Worm (Caenorhabditis elegans) whole organism, L1 larva: ENCODE results near the gene T21B4.3.
A peak's percentile ranks its signal among the peaks of the same experiment; 100 is the strongest.

Experiments used
- C04F5.9 ChIP-seq: sonication (generic microtip); optimal IDR thresholded peaks from 2 replicates; lab custom pipeline; 2016; ENCODE audit warnings: missing genetic modification characterization, missing compliant biosample characterization
- C16A3.4 ChIP-seq: fragments of 150-350 bp; optimal IDR thresholded peaks from 2 replicates; lab custom pipeline; 2014; ENCODE audit warnings: missing biosample characterization, missing genetic modification characterization
- C34B4.2 ChIP-seq: sonication (generic microtip); optimal IDR thresholded peaks from 2 replicates; lab custom pipeline; 2017; ENCODE audit warnings: mild to moderate bottlenecking, missing genetic modification characterization, missing compliant biosample characterization
- F16B12.6 ChIP-seq: fragments of 150-350 bp; optimal IDR thresholded peaks from 2 replicates; lab custom pipeline; 2014; ENCODE audit warnings: missing biosample characterization, missing genetic modification characterization
- alr-1 ChIP-seq: fragments of 200-800 bp; sonication (Bioruptor generic); optimal IDR thresholded peaks from 2 replicates; lab custom pipeline; 2018; ENCODE audit warnings: borderline replicate concordance, mild to moderate bottlenecking, missing genetic modification characterization, missing compliant biosample characterization
- ceh-63 ChIP-seq: fragments of 200-800 bp; sonication (Bioruptor generic); optimal IDR thresholded peaks from 2 replicates; lab custom pipeline; 2018; ENCODE audit warnings: mild to moderate bottlenecking, missing genetic modification characterization, missing compliant biosample characterization
- ceh-88 ChIP-seq: fragments of 200-800 bp; sonication (Bioruptor generic); IDR thresholded peaks from 2 replicates; pipeline ENCODE4 v1.3.6; 2022; ENCODE audit warnings: missing genetic modification characterization, missing compliant biosample characterization
- ceh-90 ChIP-seq: sonication (generic microtip); optimal IDR thresholded peaks from 2 replicates; lab custom pipeline; 2016; ENCODE audit warnings: missing genetic modification characterization, missing compliant biosample characterization
- ces-1 ChIP-seq: fragments of 150-350 bp; optimal IDR thresholded peaks from 2 replicates; lab custom pipeline; 2014; ENCODE audit warnings: missing biosample characterization, missing genetic modification reagents, missing genetic modification characterization
- dpl-1 ChIP-seq, 3 experiments: fragments of 150-350 bp in 2 of 3; sonication (generic microtip) in 1 of 3; optimal IDR thresholded peaks; 2 replicates each; lab custom pipeline; 2014 to 2017; ENCODE audit warnings: missing biosample characterization in 3 of 3, missing genetic modification characterization in 3 of 3, missing genetic modification reagents in 3 of 3
- dsc-1 ChIP-seq: sonication (generic microtip); optimal IDR thresholded peaks from 2 replicates; lab custom pipeline; 2016; ENCODE audit warnings: mild to moderate bottlenecking, missing genetic modification characterization, missing compliant biosample characterization
- efl-1 ChIP-seq, 4 experiments: fragments of 150-350 bp; optimal IDR thresholded peaks in 3 of 4; peaks in 1 of 4; 1 replicate in 1 of 4; 2 replicates in 3 of 4; lab custom pipeline; 2014; ENCODE audit warnings: missing biosample characterization in 2 of 4, missing genetic modification characterization in 2 of 4, missing genetic modification reagents in 2 of 4
- efl-3 ChIP-seq: fragments of 200-800 bp; sonication (Bioruptor generic); optimal IDR thresholded peaks from 2 replicates; lab custom pipeline; 2018; ENCODE audit warnings: mild to moderate bottlenecking, missing genetic modification characterization, missing compliant biosample characterization
- egl-13 ChIP-seq: sonication (generic microtip); optimal IDR thresholded peaks from 2 replicates; lab custom pipeline; 2016; ENCODE audit warnings: missing genotype, missing genetic modification reagents, missing genetic modification characterization, missing compliant biosample characterization
- elt-3 ChIP-seq, 6 experiments: fragments of 150-350 bp in 1 of 6; sonication (generic microtip); optimal IDR thresholded peaks; 2 replicates each; lab custom pipeline; 2017 to 2018; ENCODE audit warnings: missing biosample characterization in 6 of 6, missing genetic modification characterization in 6 of 6, inconsistent platforms in 1 of 6
- ets-5 ChIP-seq: fragments of 200-800 bp; sonication (Bioruptor generic); IDR thresholded peaks from 2 replicates; pipeline ENCODE4 v1.3.6; 2022; ENCODE audit warnings: missing genetic modification characterization, missing compliant biosample characterization
- fkh-10 ChIP-seq: sonication (generic microtip); optimal IDR thresholded peaks from 2 replicates; lab custom pipeline; 2017; ENCODE audit warnings: missing biosample characterization, missing genetic modification reagents, missing genetic modification characterization
- fkh-4 ChIP-seq: sonication (generic microtip); optimal IDR thresholded peaks from 2 replicates; lab custom pipeline; 2016; ENCODE audit warnings: missing compliant biosample characterization, missing genetic modification characterization, borderline replicate concordance
- fkh-8 ChIP-seq: sonication (generic microtip); optimal IDR thresholded peaks from 2 replicates; lab custom pipeline; 2016; ENCODE audit warnings: mild to moderate bottlenecking, missing genetic modification characterization, missing compliant biosample characterization
- hlh-4 ChIP-seq: sonication (generic microtip); optimal IDR thresholded peaks from 2 replicates; lab custom pipeline; 2016; ENCODE audit warnings: mild to moderate bottlenecking, missing genetic modification characterization, missing compliant biosample characterization
- jun-1 ChIP-seq: fragments of 150-350 bp; optimal IDR thresholded peaks from 2 replicates; lab custom pipeline; 2014; ENCODE audit warnings: missing biosample characterization, missing genetic modification reagents, missing genetic modification characterization
- lin-13 ChIP-seq: fragments of 150-350 bp; optimal IDR thresholded peaks from 2 replicates; lab custom pipeline; 2014; ENCODE audit warnings: missing biosample characterization, missing genetic modification reagents, missing genetic modification characterization
- lin-14 ChIP-seq: fragments of 200-800 bp; sonication (Bioruptor generic); optimal IDR thresholded peaks from 2 replicates; lab custom pipeline; 2018; ENCODE audit warnings: mild to moderate bottlenecking, missing genetic modification characterization, moderate library complexity, missing compliant biosample characterization
- lin-15B ChIP-seq: fragments of 150-350 bp; sonication (generic microtip); optimal IDR thresholded peaks from 3 replicates; lab custom pipeline; 2014; ENCODE audit warnings: missing biosample characterization, missing genetic modification characterization
- lin-35 ChIP-seq, 2 experiments: fragments of 150-350 bp; optimal IDR thresholded peaks; 2 replicates each; lab custom pipeline; 2014; ENCODE audit warnings: missing biosample characterization in 2 of 2, missing genetic modification characterization in 2 of 2, missing genetic modification reagents in 2 of 2
- lir-3 ChIP-seq: sonication (generic microtip); optimal IDR thresholded peaks from 2 replicates; lab custom pipeline; 2016; ENCODE audit warnings: mild to moderate bottlenecking, missing genetic modification characterization, moderate library complexity, missing compliant biosample characterization; ENCODE audit not compliant: poor library complexity
- mdl-1 ChIP-seq, 2 experiments: fragments of 150-350 bp; optimal IDR thresholded peaks; 2 replicates each; lab custom pipeline; 2014 to 2017; ENCODE audit warnings: missing biosample characterization in 2 of 2, missing genetic modification characterization in 2 of 2, inconsistent platforms in 1 of 2
- mef-2 ChIP-seq: fragments of 150-350 bp; optimal IDR thresholded peaks from 2 replicates; lab custom pipeline; 2014; ENCODE audit warnings: missing biosample characterization, missing genetic modification characterization
- mep-1 ChIP-seq: fragments of 150-350 bp; optimal IDR thresholded peaks from 2 replicates; lab custom pipeline; 2014; ENCODE audit warnings: missing biosample characterization, missing genetic modification characterization
- nhr-20 ChIP-seq: sonication (generic microtip); optimal IDR thresholded peaks from 2 replicates; lab custom pipeline; 2016; ENCODE audit warnings: mild to moderate bottlenecking, missing genetic modification characterization, missing compliant biosample characterization
- nhr-28 ChIP-seq: fragments of 150-350 bp; optimal IDR thresholded peaks from 2 replicates; lab custom pipeline; 2014; ENCODE audit warnings: missing biosample characterization, missing genetic modification characterization
- nhr-47 ChIP-seq: sonication (generic microtip); optimal IDR thresholded peaks from 2 replicates; lab custom pipeline; 2016; ENCODE audit warnings: mild to moderate bottlenecking, missing genetic modification characterization, moderate library complexity, missing compliant biosample characterization
- nhr-71 ChIP-seq: sonication (generic microtip); optimal IDR thresholded peaks from 2 replicates; lab custom pipeline; 2016; ENCODE audit warnings: mild to moderate bottlenecking, missing genetic modification characterization, moderate library complexity, missing compliant biosample characterization
- nhr-77 ChIP-seq: fragments of 150-350 bp; optimal IDR thresholded peaks from 2 replicates; lab custom pipeline; 2014; ENCODE audit warnings: missing biosample characterization, missing genetic modification characterization
- nhr-84 ChIP-seq: sonication (generic microtip); optimal IDR thresholded peaks from 2 replicates; lab custom pipeline; 2017; ENCODE audit warnings: missing biosample characterization, missing genetic modification characterization
- pqm-1 ChIP-seq: sonication (generic microtip); optimal IDR thresholded peaks from 3 replicates; lab custom pipeline; 2017; ENCODE audit warnings: missing biosample characterization, missing genetic modification characterization
- rnt-1 ChIP-seq: sonication (generic microtip); optimal IDR thresholded peaks from 2 replicates; lab custom pipeline; 2016; ENCODE audit warnings: mild to moderate bottlenecking, missing genetic modification characterization, moderate library complexity, missing compliant biosample characterization
- skn-1 ChIP-seq: fragments of 150-350 bp; optimal IDR thresholded peaks from 2 replicates; lab custom pipeline; 2014; ENCODE audit warnings: missing biosample characterization, missing genetic modification characterization
- snu-23 ChIP-seq: sonication (generic microtip); optimal IDR thresholded peaks from 2 replicates; lab custom pipeline; 2016; ENCODE audit warnings: missing genetic modification characterization, missing compliant biosample characterization
- sox-4 ChIP-seq: sonication (generic microtip); optimal IDR thresholded peaks from 2 replicates; lab custom pipeline; 2016; ENCODE audit warnings: missing genetic modification characterization, missing compliant biosample characterization
- sup-37 ChIP-seq: fragments of 200-800 bp; sonication (Bioruptor generic); optimal IDR thresholded peaks from 2 replicates; lab custom pipeline; 2018; ENCODE audit warnings: mild to moderate bottlenecking, missing genetic modification characterization, missing compliant biosample characterization
- tlp-1 ChIP-seq: fragments of 150-350 bp; optimal IDR thresholded peaks from 2 replicates; lab custom pipeline; 2014; ENCODE audit warnings: missing biosample characterization, missing genetic modification characterization
- unc-130 ChIP-seq: fragments of 150-350 bp; optimal IDR thresholded peaks from 2 replicates; lab custom pipeline; 2017; ENCODE audit warnings: missing biosample characterization, missing genetic modification characterization, inconsistent platforms
- unc-62 ChIP-seq: fragments of 150-350 bp; optimal IDR thresholded peaks from 2 replicates; lab custom pipeline; 2014; ENCODE audit warnings: missing biosample characterization, missing genetic modification reagents, missing genetic modification characterization
- unc-86 ChIP-seq: sonication (generic microtip); optimal IDR thresholded peaks from 2 replicates; lab custom pipeline; 2016; ENCODE audit warnings: missing genetic modification characterization, missing compliant biosample characterization
- zag-1 ChIP-seq: fragments of 150-350 bp; optimal IDR thresholded peaks from 2 replicates; lab custom pipeline; 2014; ENCODE audit warnings: missing biosample characterization, missing genetic modification characterization

T21B4.3 gene

ce11 chrII:12506511-12506910 is 9.6 kb upstream of the T21B4.3 start (continued):
- TF ChIP-seq zag-1, result no peak
- TF ChIP-seq C34B4.2 (tag; lab: Kevin White, UChicago), result no peak
- no peak for TF ChIP-seq fkh-10 (GFP tag; lab: Kevin White, UChicago)
- no peak for TF ChIP-seq lin-15B (tag; lab: Kevin White, UChicago)
- TF ChIP-seq jun-1 (tag; lab: Kevin White, UChicago), result no peak
- no peak for TF ChIP-seq C04F5.9 (tag; lab: Kevin White, UChicago)
- no peak for TF ChIP-seq hlh-4 (tag; lab: Kevin White, UChicago)
- TF ChIP-seq nhr-47 (tag; lab: Kevin White, UChicago), result peak; percentile 65
- peak; percentile 66 for TF ChIP-seq sox-4 (tag; lab: Kevin White, UChicago)
- no peak for TF ChIP-seq mef-2 (tag; lab: Kevin White, UChicago)
- TF ChIP-seq mep-1 (tag; lab: Kevin White, UChicago), result no peak
- TF ChIP-seq C16A3.4 (tag; lab: Kevin White, UChicago), result no peak
- peak; percentile 25 for TF ChIP-seq egl-13 (tag; lab: Kevin White, UChicago)
- no peak for TF ChIP-seq tlp-1 (tag; lab: Kevin White, UChicago)
- TF ChIP-seq efl-3 (GFP tag; lab: Kevin White, UChicago), result no peak
- no peak for TF ChIP-seq lin-35 (GFP tag; optimal IDR thresholded peaks at IDR 0.05; lab: Kevin White, UChicago)
- peak; percentile 1 for TF ChIP-seq dsc-1
- no peak for TF ChIP-seq F16B12.6 (tag; lab: Kevin White, UChicago)
- no peak for TF ChIP-seq ces-1 (GFP tag; lab: Kevin White, UChicago)
- TF ChIP-seq mdl-1 (tag; optimal IDR thresholded peaks at IDR 0.05; lab: Kevin White, UChicago), result no peak
- TF ChIP-seq fkh-4 (tag; lab: Kevin White, UChicago), result no peak
- no peak for TF ChIP-seq nhr-28
- no peak for TF ChIP-seq snu-23 (GFP tag; lab: Kevin White, UChicago)

- TF ChIP-seq F16B12.6 (tag; lab: Kevin White, UChicago), result no peak
- TF ChIP-seq nhr-77, result no peak
- no peak for TF ChIP-seq lin-14 (GFP tag; lab: Kevin White, UChicago)
- TF ChIP-seq skn-1 (tag; lab: Kevin White, UChicago), result no peak
- TF ChIP-seq nhr-47 (tag; lab: Kevin White, UChicago), result no peak
- TF ChIP-seq fkh-8 (tag; lab: Kevin White, UChicago), result no peak
- TF ChIP-seq hlh-4 (tag; lab: Kevin White, UChicago), result no peak
- no peak for TF ChIP-seq ets-5 (GFP tag; lab: Robert Waterston, UW)
- no peak for TF ChIP-seq lin-13 (GFP tag; lab: Kevin White, UChicago)
- TF ChIP-seq sup-37 (GFP tag; lab: Kevin White, UChicago), result no peak
- TF ChIP-seq lir-3, result no peak
- TF ChIP-seq unc-86, result no peak
- TF ChIP-seq C04F5.9 (tag; lab: Kevin White, UChicago), result no peak
- TF ChIP-seq ceh-88 (GFP tag; lab: Robert Waterston, UW), result no peak
- no peak for TF ChIP-seq ceh-63 (GFP tag; lab: Kevin White, UChicago)
- TF ChIP-seq rnt-1 (tag; lab: Kevin White, UChicago), result no peak
- no peak for TF ChIP-seq dpl-1 (GFP tag; optimal IDR thresholded peaks at IDR 0.05; lab: Kevin White, UChicago)
- TF ChIP-seq nhr-84 (tag; lab: Kevin White, UChicago), result no peak
- no peak for TF ChIP-seq efl-1 (optimal IDR thresholded peaks at IDR 0.05; lab: Kevin White, UChicago)
- TF ChIP-seq efl-1 (GFP tag; optimal IDR thresholded peaks at IDR 0.05 in 1 of 2; lab: Kevin White, UChicago), result no peak
Measured at ce11 chrII:12502784-12503183, 5.9 kb upstream of the T21B4.3 start, which contains the start of gene ador-1. ador-1 (minus strand) TSS chrII:12502884.

- TF ChIP-seq dpl-1 (GFP tag; optimal IDR thresholded peaks at IDR 0.05; lab: Kevin White, UChicago) (peak in 1 of 3 experiments; percentile 21), alr-1 (tag; lab: Kevin White, UChicago) (no peak), ceh-90 (no peak), efl-1 (optimal IDR thresholded peaks at IDR 0.05; lab: Kevin White, UChicago) (peak; percentile 8 to 72), efl-1 (GFP tag; optimal IDR thresholded peaks at IDR 0.05 in 1 of 2; lab: Kevin White, UChicago) (peak; percentile 29 to 80), lin-13 (GFP tag; lab: Kevin White, UChicago) (no peak), elt-3 (tag; optimal IDR thresholded peaks at IDR 0.05; lab: Kevin White, UChicago) (no peak), pqm-1 (tag; lab: Kevin White, UChicago) (no peak), skn-1 (tag; lab: Kevin White, UChicago) (no peak), C16A3.4 (tag; lab: Kevin White, UChicago) (no peak), nhr-71 (tag; lab: Kevin White, UChicago) (peak; percentile 18), unc-62 (no peak), rnt-1 (tag; lab: Kevin White, UChicago) (no peak), fkh-10 (GFP tag; lab: Kevin White, UChicago) (peak; percentile 78), unc-130 (tag; lab: Kevin White, UChicago) (no peak), nhr-28 (no peak), C04F5.9 (tag; lab: Kevin White, UChicago) (no peak), nhr-20 (tag; lab: Kevin White, UChicago) (no peak), tlp-1 (tag; lab: Kevin White, UChicago) (no peak), lin-14 (GFP tag; lab: Kevin White, UChicago) (peak; percentile 67)
Measured at ce11 chrII:12499969-12500368, 3.1 kb upstream of the T21B4.3 start.
